Fruit fly (Drosophila melanogaster) whole organism, embryonic: Measurements from ENCODE around the gene dpp.

Experiments
- Awh ChIP-seq: fragments of 200-800 bp; sonication (Bioruptor generic); IDR thresholded peaks from 2 replicates; pipeline ENCODE4, ENCODE4 v1.3.6; 2022; ENCODE audit warnings: missing biosample characterization, missing genetic modification characterization
- Bteb2 ChIP-seq: fragments of 200-800 bp; sonication (Bioruptor generic); optimal IDR thresholded peaks from 2 replicates; lab custom pipeline; 2016; ENCODE audit warnings: missing biosample characterization, missing genetic modification characterization
- CG10267 ChIP-seq: fragments of 200-800 bp; sonication (Bioruptor generic); optimal IDR thresholded peaks from 2 replicates; lab custom pipeline; 2018; ENCODE audit warnings: missing biosample characterization, mild to moderate bottlenecking, missing genetic modification characterization, moderate library complexity
- CG10654 ChIP-seq: fragments of 200-800 bp; sonication (Bioruptor generic); optimal IDR thresholded peaks from 2 replicates; lab custom pipeline; 2016; ENCODE audit warnings: missing biosample characterization, missing genetic modification characterization
- CG15514 ChIP-seq: fragments of 200-800 bp; sonication (Bioruptor generic); optimal IDR thresholded peaks from 3 replicates; lab custom pipeline; 2017; ENCODE audit warnings: missing biosample characterization, missing genetic modification characterization, mild to moderate bottlenecking, moderate library complexity, missing genetic modification reagents
- CG15696 ChIP-seq: fragments of 200-800 bp; sonication (Bioruptor generic); optimal IDR thresholded peaks from 2 replicates; lab custom pipeline; 2019; ENCODE audit warnings: missing biosample characterization, mild to moderate bottlenecking, missing genetic modification characterization, moderate library complexity
- CG16779 ChIP-seq: fragments of 200-800 bp; sonication (Bioruptor generic); IDR thresholded peaks from 2 replicates; pipeline ENCODE4 v1.3.6; 2022; ENCODE audit warnings: missing biosample characterization, missing genetic modification characterization
- CG17361 ChIP-seq: fragments of 200-800 bp; sonication (Bioruptor generic); IDR thresholded peaks from 3 replicates; pipeline ENCODE4 v1.3.6; 2022; ENCODE audit warnings: missing biosample characterization, missing genetic modification characterization
- CG18764 ChIP-seq: fragments of 200-800 bp; sonication (Bioruptor generic); optimal IDR thresholded peaks from 3 replicates; lab custom pipeline; 2016; ENCODE audit warnings: missing biosample characterization, missing genetic modification characterization
- CG2889 ChIP-seq: fragments of 200-800 bp; sonication (Bioruptor generic); IDR thresholded peaks from 3 replicates; pipeline ENCODE4 v1.3.6; 2022; ENCODE audit warnings: missing biosample characterization, missing genetic modification characterization
- CG30403 ChIP-seq: fragments of 200-800 bp; sonication (Bioruptor generic); optimal IDR thresholded peaks from 3 replicates; lab custom pipeline; 2016; ENCODE audit warnings: missing biosample characterization, missing genetic modification characterization
- CG32772 ChIP-seq: fragments of 200-800 bp; sonication (Bioruptor generic); IDR thresholded peaks from 2 replicates; pipeline ENCODE4 v1.3.6; 2022; ENCODE audit warnings: missing biosample characterization, missing genetic modification characterization
- CG3281 ChIP-seq: fragments of 200-800 bp; sonication (Bioruptor generic); optimal IDR thresholded peaks from 3 replicates; lab custom pipeline; 2017; ENCODE audit warnings: missing biosample characterization, mild to moderate bottlenecking, missing genetic modification characterization
- CG4360 ChIP-seq: fragments of 200-800 bp; sonication (Bioruptor generic); IDR thresholded peaks from 2 replicates; pipeline ENCODE4 v1.3.6; 2022; ENCODE audit warnings: missing biosample characterization, missing genetic modification characterization
- CG4707 ChIP-seq: fragments of 200-800 bp; sonication (Bioruptor generic); optimal IDR thresholded peaks from 2 replicates; lab custom pipeline; 2018; ENCODE audit warnings: missing biosample characterization, mild to moderate bottlenecking, missing genetic modification characterization, moderate library complexity
- CG8765 ChIP-seq: fragments of 200-800 bp; sonication (Bioruptor generic); IDR thresholded peaks from 2 replicates; pipeline ENCODE4 v1.3.6; 2022; ENCODE audit warnings: missing biosample characterization, missing genetic modification characterization
- CG8924 ChIP-seq: fragments of 200-800 bp; optimal IDR thresholded peaks from 3 replicates; lab custom pipeline; 2019; ENCODE audit warnings: missing biosample characterization, mild to moderate bottlenecking, missing genetic modification characterization, moderate library complexity
- Doc3 ChIP-seq: fragments of 200-800 bp; sonication (Bioruptor generic); IDR thresholded peaks from 3 replicates; pipeline ENCODE4 v1.3.6; 2022; ENCODE audit warnings: missing biosample characterization, missing genetic modification characterization; ENCODE audit not compliant: partially characterized antibody
- E2f1 ChIP-seq: fragments of 200-800 bp; sonication (Bioruptor generic); IDR thresholded peaks from 2 replicates; pipeline ENCODE4 v1.3.6; 2022; ENCODE audit warnings: missing biosample characterization, missing genetic modification characterization
- Fer2 ChIP-seq: fragments of 200-800 bp; sonication (Bioruptor generic); optimal IDR thresholded peaks from 2 replicates; lab custom pipeline; 2018; ENCODE audit warnings: missing biosample characterization, mild to moderate bottlenecking, missing genetic modification characterization, moderate library complexity
- Fer3 ChIP-seq: fragments of 200-800 bp; sonication (Bioruptor generic); optimal IDR thresholded peaks from 2 replicates; lab custom pipeline; 2018; ENCODE audit warnings: missing biosample characterization, mild to moderate bottlenecking, missing genetic modification characterization, moderate library complexity
- Hey ChIP-seq: fragments of 200-800 bp; sonication (Bioruptor generic); optimal IDR thresholded peaks from 3 replicates; lab custom pipeline; 2018; ENCODE audit warnings: missing biosample characterization, mild to moderate bottlenecking, missing genetic modification characterization
- Hmx ChIP-seq: fragments of 200-800 bp; sonication (Bioruptor generic); optimal IDR thresholded peaks from 2 replicates; lab custom pipeline; 2016; ENCODE audit warnings: missing biosample characterization, missing genetic modification characterization
- Hr39 ChIP-seq: fragments of >200 bp; optimal IDR thresholded peaks from 2 replicates; lab custom pipeline; 2017
- Hsf ChIP-seq: fragments of 200-800 bp; sonication (Bioruptor generic); optimal IDR thresholded peaks from 3 replicates; lab custom pipeline; 2016; ENCODE audit warnings: missing biosample characterization, missing genetic modification characterization
- Lpt ChIP-seq: fragments of >200 bp; optimal IDR thresholded peaks from 2 replicates; lab custom pipeline; 2018; ENCODE audit warnings: missing biosample characterization, missing genetic modification characterization
- Mrtf ChIP-seq: fragments of 200-800 bp; sonication (Bioruptor generic); IDR thresholded peaks from 3 replicates; pipeline ENCODE4 v1.3.6; 2022; ENCODE audit warnings: missing biosample characterization, missing genetic modification characterization
- NfI ChIP-seq: fragments of 200-800 bp; sonication (Bioruptor generic); optimal IDR thresholded peaks from 3 replicates; lab custom pipeline; 2018; ENCODE audit warnings: missing biosample characterization, mild to moderate bottlenecking, missing genetic modification characterization, moderate library complexity
- Pdp1 ChIP-seq, 2 experiments: fragments of 200-800 bp; sonication (Bioruptor generic); optimal IDR thresholded peaks; 3 replicates each; lab custom pipeline; 2016; ENCODE audit warnings: missing biosample characterization in 2 of 2, missing genetic modification characterization in 2 of 2, mild to moderate bottlenecking in 1 of 2, moderate library complexity in 1 of 2
- Ravus ChIP-seq: fragments of 200-800 bp; sonication (Bioruptor generic); IDR thresholded peaks from 2 replicates; pipeline ENCODE4 v1.3.6; 2022; ENCODE audit warnings: missing biosample characterization, missing genetic modification characterization
- Side ChIP-seq: fragments of 200-800 bp; sonication (Bioruptor generic); optimal IDR thresholded peaks from 2 replicates; lab custom pipeline; 2016; ENCODE audit warnings: missing biosample characterization, missing genetic modification characterization
- Sry-β ChIP-seq: fragments of 200-800 bp; sonication (Bioruptor generic); optimal IDR thresholded peaks from 2 replicates; lab custom pipeline; 2018; ENCODE audit warnings: missing biosample characterization, mild to moderate bottlenecking, missing genetic modification characterization, moderate library complexity
- az2 ChIP-seq: fragments of 200-800 bp; sonication (Bioruptor generic); optimal IDR thresholded peaks from 3 replicates; lab custom pipeline; 2016; ENCODE audit warnings: missing biosample characterization, missing genetic modification characterization
- crol ChIP-seq: fragments of 200-800 bp; sonication (Bioruptor generic); IDR thresholded peaks from 2 replicates; pipeline ENCODE4 v1.3.6; 2022; ENCODE audit warnings: missing biosample characterization, missing genetic modification characterization
- dmrt99B ChIP-seq: fragments of 200-800 bp; sonication (Bioruptor generic); optimal IDR thresholded peaks from 2 replicates; lab custom pipeline; 2018; ENCODE audit warnings: missing biosample characterization, mild to moderate bottlenecking, missing genetic modification characterization, moderate library complexity
- emc ChIP-seq: fragments of 200-800 bp; sonication (Bioruptor generic); optimal IDR thresholded peaks from 2 replicates; lab custom pipeline; 2016; ENCODE audit warnings: missing biosample characterization, missing genetic modification characterization
- grau ChIP-seq: fragments of 200-800 bp; optimal IDR thresholded peaks from 3 replicates; lab custom pipeline; 2019; ENCODE audit warnings: missing biosample characterization, mild to moderate bottlenecking, missing genetic modification characterization, moderate library complexity
- ind ChIP-seq: fragments of 200-800 bp; sonication (Bioruptor generic); optimal IDR thresholded peaks from 3 replicates; lab custom pipeline; 2016; ENCODE audit warnings: missing biosample characterization, missing genetic modification characterization
- inv ChIP-seq: fragments of 200-800 bp; sonication (Bioruptor generic); IDR thresholded peaks from 2 replicates; pipeline ENCODE4 v1.3.6; 2022; ENCODE audit warnings: missing biosample characterization, missing genetic modification characterization; ENCODE audit not compliant: partially characterized antibody
- kah ChIP-seq: fragments of 200-800 bp; sonication (Bioruptor generic); optimal IDR thresholded peaks from 2 replicates; lab custom pipeline; 2018; ENCODE audit warnings: missing biosample characterization, mild to moderate bottlenecking, missing genetic modification characterization
- peb ChIP-seq: fragments of 200-800 bp; sonication (Bioruptor generic); IDR thresholded peaks from 2 replicates; pipeline ENCODE4 v1.3.6; 2022; ENCODE audit warnings: missing biosample characterization, missing genetic modification characterization
- sd ChIP-seq: fragments of 200-800 bp; sonication (Bioruptor generic); optimal IDR thresholded peaks from 3 replicates; lab custom pipeline; 2018; ENCODE audit warnings: missing biosample characterization, mild to moderate bottlenecking, missing genetic modification characterization, moderate library complexity
- sim ChIP-seq: fragments of 200-800 bp; sonication (Bioruptor generic); IDR thresholded peaks from 2 replicates; pipeline ENCODE4 v1.3.6; 2022; ENCODE audit warnings: missing biosample characterization, missing genetic modification characterization
- sima ChIP-seq: fragments of 200-800 bp; sonication (Bioruptor generic); optimal IDR thresholded peaks from 2 replicates; lab custom pipeline; 2016; ENCODE audit warnings: missing biosample characterization, missing genetic modification characterization
- slp2 ChIP-seq: fragments of 200-800 bp; sonication (Bioruptor generic); optimal IDR thresholded peaks from 2 replicates; lab custom pipeline; 2016; ENCODE audit warnings: missing biosample characterization, missing genetic modification characterization
- sob ChIP-seq: fragments of 200-800 bp; sonication (Bioruptor generic); IDR thresholded peaks from 2 replicates; pipeline ENCODE4 v1.3.6; 2022; ENCODE audit warnings: missing biosample characterization, missing genetic modification characterization
- sr ChIP-seq: fragments of 200-800 bp; sonication (Bioruptor generic); IDR thresholded peaks from 3 replicates; pipeline ENCODE4 v1.3.6; 2022; ENCODE audit warnings: missing biosample characterization, missing genetic modification characterization
- sug ChIP-seq: fragments of 200-800 bp; optimal IDR thresholded peaks from 2 replicates; lab custom pipeline; 2019; ENCODE audit warnings: missing biosample characterization, mild to moderate bottlenecking, missing genetic modification characterization, moderate library complexity
- unc-4 ChIP-seq: fragments of 200-800 bp; sonication (Bioruptor generic); IDR thresholded peaks from 2 replicates; pipeline ENCODE4 v1.3.6; 2022; ENCODE audit warnings: missing biosample characterization, missing genetic modification characterization; ENCODE audit not compliant: partially characterized antibody
- vnd ChIP-seq: fragments of 200-800 bp; sonication (Bioruptor generic); IDR thresholded peaks from 3 replicates; pipeline ENCODE4 v1.3.6; 2022; ENCODE audit warnings: missing biosample characterization, missing genetic modification characterization; ENCODE audit not compliant: partially characterized antibody
- yki ChIP-seq: fragments of >200 bp; optimal IDR thresholded peaks from 3 replicates; lab custom pipeline; 2018
- z ChIP-seq: fragments of 200-800 bp; sonication (Bioruptor generic); IDR thresholded peaks from 3 replicates; pipeline ENCODE4 v1.3.6; 2022; ENCODE audit warnings: missing biosample characterization, missing genetic modification characterization

Gene dpp

dm6 chr2L:2494515-2495098 lies 66.4 kb downstream of the dpp start (continued):
- peak; percentile 0 for TF ChIP-seq NfI (GFP tag; lab: Kevin White, UChicago)
- no peak for TF ChIP-seq Fer3
- TF ChIP-seq Side (GFP tag; lab: Kevin White, UChicago) = no peak
- peak; percentile 9 for TF ChIP-seq slp2 (GFP tag; lab: Kevin White, UChicago)
- TF ChIP-seq CG4707 = peak; percentile 5
- TF ChIP-seq ind (GFP tag; lab: Kevin White, UChicago) = no peak
- TF ChIP-seq Lpt = no peak
- TF ChIP-seq CG10267 (tag; lab: Kevin White, UChicago) = no peak
- no peak for TF ChIP-seq Bteb2 (GFP tag; lab: Kevin White, UChicago)
- no peak for TF ChIP-seq yki (lab: Kevin White, UChicago)
- no peak for TF ChIP-seq Awh
- TF ChIP-seq sim (GFP tag; lab: Robert Waterston, UW) = 0 out of 2 replicates have a peak, but pooled peaks have one; percentile 30
- no peak for TF ChIP-seq az2 (GFP tag; lab: Kevin White, UChicago)
- TF ChIP-seq CG8765 (GFP tag; lab: Robert Waterston, UW) = no peak
- TF ChIP-seq Hsf (GFP tag; lab: Kevin White, UChicago) = no peak
- no peak for TF ChIP-seq unc-4 (GFP tag; lab: Robert Waterston, UW)
- TF ChIP-seq sima (GFP tag; lab: Kevin White, UChicago) = no peak
- TF ChIP-seq z (GFP tag; lab: Robert Waterston, UW) = no peak
- no peak for TF ChIP-seq crol (GFP tag; lab: Robert Waterston, UW)
- peak; percentile 35 for TF ChIP-seq CG10654
- TF ChIP-seq CG18764 = no peak
- no peak for TF ChIP-seq Hey
- TF ChIP-seq inv (GFP tag; lab: Robert Waterston, UW) = no peak
- TF ChIP-seq Sry-β (GFP tag; lab: Kevin White, UChicago) = no peak
- TF ChIP-seq CG16779 (GFP tag; lab: Robert Waterston, UW) = no peak
- TF ChIP-seq CG3281 (GFP tag; lab: Kevin White, UChicago) = peak; percentile 30
- TF ChIP-seq Hr39 (lab: Kevin White, UChicago) = no peak
- no peak for TF ChIP-seq Ravus (GFP tag; lab: Robert Waterston, UW)
- no peak for TF ChIP-seq CG8924 (tag; lab: Kevin White, UChicago)
- TF ChIP-seq sob (GFP tag; lab: Robert Waterston, UW) = no peak
- TF ChIP-seq vnd (GFP tag; lab: Robert Waterston, UW) = no peak
- no peak for TF ChIP-seq kah (GFP tag; lab: Kevin White, UChicago)
- TF ChIP-seq dmrt99B (tag; lab: Kevin White, UChicago) = no peak
- TF ChIP-seq peb (GFP tag; lab: Robert Waterston, UW) = no peak
- peak; percentile 1 for TF ChIP-seq grau (tag; lab: Kevin White, UChicago)
- no peak for TF ChIP-seq emc
- no peak for TF ChIP-seq sug
- TF ChIP-seq CG2889 (GFP tag; lab: Robert Waterston, UW) = no peak
- no peak for TF ChIP-seq E2f1 (GFP tag; lab: Robert Waterston, UW)
- no peak for TF ChIP-seq Mrtf (GFP tag; lab: Robert Waterston, UW)
- TF ChIP-seq CG4360 = no peak
- no peak for TF ChIP-seq CG17361
- TF ChIP-seq CG32772 (GFP tag; lab: Robert Waterston, UW) = no peak
- no peak for TF ChIP-seq Pdp1 (GFP tag; optimal IDR thresholded peaks at IDR 0.05; lab: Kevin White, UChicago)
- TF ChIP-seq Doc3 = no peak
- no peak for TF ChIP-seq Fer2 (tag; lab: Kevin White, UChicago)
- TF ChIP-seq sr (GFP tag; lab: Robert Waterston, UW) = no peak
- no peak for TF ChIP-seq sd
- no peak for TF ChIP-seq CG30403
- no peak for TF ChIP-seq CG15514 (GFP tag; lab: Kevin White, UChicago)
- no peak for TF ChIP-seq Hmx (GFP tag; lab: Kevin White, UChicago)
- peak; percentile 42 for TF ChIP-seq CG15696 (tag; lab: Kevin White, UChicago)
